Fruit fly (Drosophila melanogaster) whole organism, wandering third instar larva: ENCODE measurements around the gene CG6055.

Experiments
- Abd-B ChIP-seq: fragments of >200 bp; optimal IDR thresholded peaks from 2 replicates; lab custom pipeline; 2017; ENCODE audit warnings: missing biosample characterization, missing genetic modification characterization
- CG32264 ChIP-seq: fragments of 200-800 bp; sonication (Bioruptor generic); optimal IDR thresholded peaks from 2 replicates; lab custom pipeline; 2016; ENCODE audit warnings: missing biosample characterization, missing genetic modification characterization
- CG9705 ChIP-seq: fragments of 200-800 bp; sonication (Bioruptor generic); optimal IDR thresholded peaks from 2 replicates; lab custom pipeline; 2018; ENCODE audit warnings: missing biosample characterization, mild to moderate bottlenecking, missing genetic modification characterization
- CrebA ChIP-seq: fragments of 200-800 bp; sonication (Bioruptor generic); optimal IDR thresholded peaks from 2 replicates; lab custom pipeline; 2016; ENCODE audit warnings: missing biosample characterization, mild to moderate bottlenecking, missing genetic modification characterization, borderline replicate concordance
- Dfd ChIP-seq: fragments of >200 bp; optimal IDR thresholded peaks from 2 replicates; lab custom pipeline; 2017; ENCODE audit warnings: missing biosample characterization, missing genetic modification characterization
- Dif ChIP-seq: fragments of 200-275, 200-300 bp; sonication (Bioruptor generic); optimal IDR thresholded peaks from 2 replicates; lab custom pipeline; 2018; ENCODE audit warnings: missing biosample characterization, missing genetic modification characterization; ENCODE audit not compliant: partially characterized antibody
- GATAd ChIP-seq: sonication (Bioruptor generic); optimal IDR thresholded peaks from 2 replicates; lab custom pipeline; 2016; ENCODE audit warnings: missing biosample characterization, missing genetic modification characterization
- HLH106 ChIP-seq: fragments of 200-800 bp; optimal IDR thresholded peaks from 3 replicates; lab custom pipeline; 2019; ENCODE audit warnings: missing biosample characterization, mild to moderate bottlenecking, missing genetic modification characterization, moderate library complexity
- Hnf4 ChIP-seq: fragments of 200-800 bp; sonication (Bioruptor generic); optimal IDR thresholded peaks from 2 replicates; lab custom pipeline; 2016; ENCODE audit warnings: missing biosample characterization, mild to moderate bottlenecking, missing genetic modification characterization
- Hr78 ChIP-seq: fragments of >200 bp; optimal IDR thresholded peaks from 2 replicates; lab custom pipeline; 2017; ENCODE audit warnings: missing biosample characterization, missing genetic modification characterization
- Hr83 ChIP-seq: fragments of 200-300 bp; sonication (Bioruptor generic); optimal IDR thresholded peaks from 2 replicates; lab custom pipeline; 2016; ENCODE audit warnings: missing biosample characterization, mild to moderate bottlenecking, missing genetic modification characterization, moderate library complexity; ENCODE audit not compliant: poor library complexity, severe bottlenecking
- Jra ChIP-seq: sonication (Bioruptor generic); optimal IDR thresholded peaks from 2 replicates; lab custom pipeline; 2016; ENCODE audit warnings: missing biosample characterization, missing genetic modification characterization
- Mio ChIP-seq: sonication (Bioruptor generic); optimal IDR thresholded peaks from 2 replicates; lab custom pipeline; 2016; ENCODE audit warnings: missing biosample characterization, missing genetic modification characterization
- Myc ChIP-seq: fragments of >200 bp; optimal IDR thresholded peaks from 2 replicates; lab custom pipeline; 2017
- N ChIP-seq: fragments of >200 bp; optimal IDR thresholded peaks from 2 replicates; lab custom pipeline; 2018; ENCODE audit warnings: missing biosample characterization, missing external identifiers, missing genetic modification characterization
- OdsH ChIP-seq: fragments of 200-800 bp; sonication (Bioruptor generic); optimal IDR thresholded peaks from 2 replicates; lab custom pipeline; 2016; ENCODE audit warnings: missing biosample characterization, mild to moderate bottlenecking, missing genetic modification characterization
- Rel ChIP-seq, 2 experiments: fragments of 200-800 bp; sonication (Bioruptor generic) in 1 of 2; optimal IDR thresholded peaks; 2 replicates in 1 of 2; 3 replicates in 1 of 2; lab custom pipeline; 2016 to 2019; ENCODE audit warnings: mild to moderate bottlenecking in 2 of 2, missing biosample characterization in 2 of 2, missing genetic modification characterization in 2 of 2, moderate library complexity in 1 of 2
- Sp1 ChIP-seq: fragments of 200-800 bp; sonication (Bioruptor generic); optimal IDR thresholded peaks from 3 replicates; lab custom pipeline; 2019; ENCODE audit warnings: missing biosample characterization, mild to moderate bottlenecking, missing genetic modification characterization, moderate library complexity
- Vsx2 ChIP-seq: fragments of 200-300, 225-300 bp; sonication (Bioruptor generic); optimal IDR thresholded peaks from 2 replicates; lab custom pipeline; 2018; ENCODE audit warnings: missing biosample characterization, missing genetic modification characterization; ENCODE audit not compliant: partially characterized antibody
- br ChIP-seq: fragments of 200-800 bp; sonication (Bioruptor generic); optimal IDR thresholded peaks from 2 replicates; lab custom pipeline; 2016; ENCODE audit warnings: missing biosample characterization, missing genetic modification characterization
- brk ChIP-seq: fragments of 200-800 bp; sonication (Bioruptor generic); optimal IDR thresholded peaks from 2 replicates; lab custom pipeline; 2016; ENCODE audit warnings: missing biosample characterization, mild to moderate bottlenecking, missing genetic modification characterization
- dl ChIP-seq, 2 experiments: fragments of 175-275, 200-275 bp in 1 of 2; fragments of 200-275 bp in 1 of 2; sonication (Bioruptor generic); optimal IDR thresholded peaks; lab custom pipeline; 2018; ENCODE audit warnings: mild to moderate bottlenecking in 2 of 2, missing biosample characterization in 2 of 2, missing genetic modification characterization in 2 of 2, moderate library complexity in 2 of 2; ENCODE audit not compliant: partially characterized antibody in 2 of 2, insufficient read depth in 1 of 2
- dmrt93B ChIP-seq: fragments of 200-800 bp; sonication (Bioruptor generic); optimal IDR thresholded peaks from 2 replicates; lab custom pipeline; 2018; ENCODE audit warnings: missing biosample characterization, mild to moderate bottlenecking, missing genetic modification characterization
- dsf ChIP-seq: sonication (Bioruptor generic); optimal IDR thresholded peaks from 2 replicates; lab custom pipeline; 2016; ENCODE audit warnings: missing biosample characterization, missing genetic modification characterization, borderline replicate concordance
- ey ChIP-seq: fragments of 200-800 bp; sonication (Bioruptor generic); optimal IDR thresholded peaks from 2 replicates; lab custom pipeline; 2016; ENCODE audit warnings: missing biosample characterization, missing genetic modification characterization
- foxo ChIP-seq, 2 experiments: fragments of 200-800 bp; sonication (Bioruptor generic); optimal IDR thresholded peaks; 2 replicates in 1 of 2; 3 replicates in 1 of 2; lab custom pipeline; 2016 to 2017; ENCODE audit warnings: missing biosample characterization in 2 of 2, missing genetic modification characterization in 2 of 2
- fru ChIP-seq: fragments of 200-800 bp; sonication (Bioruptor generic); optimal IDR thresholded peaks from 3 replicates; lab custom pipeline; 2016; ENCODE audit warnings: missing biosample characterization, mild to moderate bottlenecking, missing genetic modification characterization
- h ChIP-seq: fragments of 200-800 bp; sonication (Bioruptor generic); optimal IDR thresholded peaks from 3 replicates; lab custom pipeline; 2016; ENCODE audit warnings: missing biosample characterization, mild to moderate bottlenecking, missing genetic modification characterization
- jim ChIP-seq: fragments of 175-275, 200-325 bp; sonication (Bioruptor generic); optimal IDR thresholded peaks from 2 replicates; lab custom pipeline; 2016; ENCODE audit warnings: missing biosample characterization, mild to moderate bottlenecking, missing genetic modification characterization
- lola ChIP-seq: fragments of >200 bp; optimal IDR thresholded peaks from 2 replicates; lab custom pipeline; 2017; ENCODE audit warnings: missing biosample characterization, missing genetic modification characterization
- pan ChIP-seq: fragments of >200 bp; optimal IDR thresholded peaks from 2 replicates; lab custom pipeline; 2017
- psq ChIP-seq: fragments of 200-800 bp; sonication (Bioruptor generic); optimal IDR thresholded peaks from 3 replicates; lab custom pipeline; 2017; ENCODE audit warnings: missing biosample characterization, mild to moderate bottlenecking, missing genetic modification characterization, moderate library complexity
- rgr ChIP-seq: fragments of 200-800 bp; sonication (Bioruptor generic); optimal IDR thresholded peaks from 3 replicates; lab custom pipeline; 2016; ENCODE audit warnings: missing biosample characterization, mild to moderate bottlenecking, missing genetic modification characterization
- sage ChIP-seq: fragments of 200-800 bp; sonication (Bioruptor generic); optimal IDR thresholded peaks from 2 replicates; lab custom pipeline; 2016; ENCODE audit warnings: missing biosample characterization, mild to moderate bottlenecking, missing genetic modification characterization
- sv ChIP-seq: fragments of 200-800 bp; sonication (Bioruptor generic); optimal IDR thresholded peaks from 3 replicates; lab custom pipeline; 2016; ENCODE audit warnings: missing biosample characterization, missing genetic modification characterization
- tai ChIP-seq: sonication (Bioruptor generic); optimal IDR thresholded peaks from 2 replicates; lab custom pipeline; 2016; ENCODE audit warnings: missing biosample characterization, missing genetic modification characterization
- usp ChIP-seq: fragments of >200 bp; optimal IDR thresholded peaks from 2 replicates; lab custom pipeline; 2017; ENCODE audit warnings: missing biosample characterization, missing genetic modification characterization
- woc ChIP-seq: sonication (Bioruptor generic); optimal IDR thresholded peaks from 2 replicates; lab custom pipeline; 2016; ENCODE audit warnings: missing biosample characterization, mild to moderate bottlenecking, missing genetic modification characterization

CG6055 gene

dm6 chr2L:7423333-7423895, 42.9 kb upstream of the CG6055 start (continued):
- TF ChIP-seq Hr83 (GFP tag; lab: Kevin White, UChicago) (peak; percentile 85), brk (GFP tag; lab: Kevin White, UChicago) (peak; percentile 92), GATAd (GFP tag; lab: Kevin White, UChicago) (no peak)
- TF ChIP-seq, all 38 proteins: peak for 26

- peak; percentile 51 for TF ChIP-seq tai
- peak; percentile 25 for TF ChIP-seq rgr (GFP tag; lab: Kevin White, UChicago)
- peak; percentile 46 for TF ChIP-seq Hnf4 (GFP tag; lab: Kevin White, UChicago)
- peak; percentile 60 for TF ChIP-seq N (GFP tag; lab: Kevin White, UChicago)
- no peak for TF ChIP-seq CG9705 (GFP tag; lab: Kevin White, UChicago)
- no peak for TF ChIP-seq sv (GFP tag; lab: Kevin White, UChicago)
- peak; percentile 49 for TF ChIP-seq h (GFP tag; lab: Kevin White, UChicago)
- TF ChIP-seq HLH106 (tag; lab: Kevin White, UChicago) = peak; percentile 4
- TF ChIP-seq GATAd (GFP tag; lab: Kevin White, UChicago) = no peak
- peak; percentile 31 for TF ChIP-seq ey (GFP tag; lab: Kevin White, UChicago)
- no peak for TF ChIP-seq dmrt93B (GFP tag; lab: Kevin White, UChicago)
- TF ChIP-seq lola (GFP tag; lab: Kevin White, UChicago) = no peak
- TF ChIP-seq dl (GFP tag; optimal IDR thresholded peaks at IDR 0.05; lab: Kevin White, UChicago; ENCODE audit: insufficient read depth in 1 of 2, partially characterized antibody in 2 of 2) = no peak
- peak; percentile 29 for TF ChIP-seq Hr83 (GFP tag; lab: Kevin White, UChicago)
- TF ChIP-seq fru (GFP tag; lab: Kevin White, UChicago) = peak; percentile 5
- TF ChIP-seq CG32264 (GFP tag; lab: Kevin White, UChicago) = peak; percentile 8
- TF ChIP-seq usp (GFP tag; lab: Kevin White, UChicago) = no peak
- peak; percentile 21 to 64 for TF ChIP-seq foxo (GFP tag; optimal IDR thresholded peaks at IDR 0.05; lab: Kevin White, UChicago)
- TF ChIP-seq Dif = no peak
- peak; percentile 23 for TF ChIP-seq Myc (lab: Kevin White, UChicago)
- TF ChIP-seq CrebA = no peak
- no peak for TF ChIP-seq Jra (GFP tag; lab: Kevin White, UChicago)
- TF ChIP-seq sage (GFP tag; lab: Kevin White, UChicago) = peak; percentile 58
- TF ChIP-seq Rel (GFP tag; optimal IDR thresholded peaks at IDR 0.05; lab: Kevin White, UChicago) = no peak
- peak; percentile 75 for TF ChIP-seq Rel (tag; optimal IDR thresholded peaks at IDR 0.05; lab: Kevin White, UChicago)
These were observed 41.9 kb upstream of the CG6055 start for dm6 chr2L:7424282-7424905.

- TF ChIP-seq sv (GFP tag; lab: Kevin White, UChicago) = peak; percentile 40
- peak; percentile 53 to 92 for TF ChIP-seq foxo (GFP tag; optimal IDR thresholded peaks at IDR 0.05; lab: Kevin White, UChicago)
- TF ChIP-seq dsf = peak; percentile 80
- TF ChIP-seq OdsH (GFP tag; lab: Kevin White, UChicago) = peak; percentile 91
- TF ChIP-seq h (GFP tag; lab: Kevin White, UChicago) = peak; percentile 92
- peak; percentile 85 for TF ChIP-seq Hnf4 (GFP tag; lab: Kevin White, UChicago)
- TF ChIP-seq br = peak; percentile 93
- peak; percentile 76 for TF ChIP-seq CG32264 (GFP tag; lab: Kevin White, UChicago)
- peak; percentile 93 for TF ChIP-seq ey (GFP tag; lab: Kevin White, UChicago)
- peak; percentile 25 to 72 for TF ChIP-seq dl (GFP tag; optimal IDR thresholded peaks at IDR 0.05; lab: Kevin White, UChicago; ENCODE audit: insufficient read depth in 1 of 2, partially characterized antibody in 2 of 2)
- TF ChIP-seq Dif = peak; percentile 73
- TF ChIP-seq N (GFP tag; lab: Kevin White, UChicago) = no peak
- TF ChIP-seq jim (GFP tag; lab: Kevin White, UChicago) = no peak
- TF ChIP-seq brk (GFP tag; lab: Kevin White, UChicago) = peak; percentile 82
- TF ChIP-seq Dfd (GFP tag; lab: Kevin White, UChicago) = no peak
- peak; percentile 27 for TF ChIP-seq sage (GFP tag; lab: Kevin White, UChicago)
- no peak for TF ChIP-seq Abd-B (GFP tag; lab: Kevin White, UChicago)
- TF ChIP-seq HLH106 (tag; lab: Kevin White, UChicago) = peak; percentile 89
- TF ChIP-seq Hr78 (GFP tag; lab: Kevin White, UChicago) = no peak
- peak; percentile 83 for TF ChIP-seq Sp1 (GFP tag; lab: Kevin White, UChicago)
- TF ChIP-seq CrebA = peak; percentile 72
- peak; percentile 76 for TF ChIP-seq Jra (GFP tag; lab: Kevin White, UChicago)
- TF ChIP-seq Mio (GFP tag; lab: Kevin White, UChicago) = peak; percentile 81
- no peak for TF ChIP-seq pan
- TF ChIP-seq woc = peak; percentile 42
- no peak for TF ChIP-seq Myc (lab: Kevin White, UChicago)
- TF ChIP-seq usp (GFP tag; lab: Kevin White, UChicago) = no peak
- TF ChIP-seq Rel (GFP tag; optimal IDR thresholded peaks at IDR 0.05; lab: Kevin White, UChicago) = no peak
- peak; percentile 10 for TF ChIP-seq Rel (tag; optimal IDR thresholded peaks at IDR 0.05; lab: Kevin White, UChicago)
- no peak for TF ChIP-seq Vsx2 (GFP tag; lab: Kevin White, UChicago)
- TF ChIP-seq fru (GFP tag; lab: Kevin White, UChicago) = peak; percentile 88
- TF ChIP-seq GATAd (GFP tag; lab: Kevin White, UChicago) = peak; percentile 2
- peak; percentile 78 for TF ChIP-seq dmrt93B (GFP tag; lab: Kevin White, UChicago)
- TF ChIP-seq psq (GFP tag; lab: Kevin White, UChicago) = peak; percentile 95
These were observed 41.2 kb upstream of the CG6055 start for dm6 chr2L:7424907-7425689.
